Worm (Caenorhabditis elegans) whole organism, young adult: ENCODE measurements around the gene spp-20.

ENCODE experiments used
- ama-1 ChIP-seq, 3 experiments: fragments of 150-350 bp in 1 of 3; sonication (generic microtip) in 2 of 3; optimal IDR thresholded peaks; 2 replicates each; lab custom pipeline; 2014 to 2018; ENCODE audit warnings: missing biosample characterization in 2 of 3, missing genetic modification characterization in 2 of 3, missing genetic modification reagents in 2 of 3
- bed-2 ChIP-seq: fragments of 200-800 bp; sonication (Bioruptor generic); IDR thresholded peaks from 2 replicates; pipeline ENCODE4 v1.3.6; 2022; ENCODE audit warnings: missing genetic modification reagents, missing genetic modification characterization, missing compliant biosample characterization
- chd-7 ChIP-seq: sonication (generic microtip); optimal IDR thresholded peaks from 2 replicates; lab custom pipeline; 2016; ENCODE audit warnings: mild to moderate bottlenecking, missing genetic modification characterization, moderate library complexity, missing compliant biosample characterization
- dpl-1 ChIP-seq: fragments of 150-350 bp; optimal IDR thresholded peaks from 2 replicates; lab custom pipeline; 2014; ENCODE audit warnings: missing biosample characterization, missing genetic modification reagents, missing genetic modification characterization
- efl-1 ChIP-seq: fragments of 150-350 bp; optimal IDR thresholded peaks from 2 replicates; lab custom pipeline; 2014; ENCODE audit warnings: missing biosample characterization, missing genetic modification reagents, missing genetic modification characterization
- hlh-26 ChIP-seq: fragments of 200-800 bp; sonication (Bioruptor generic); conservative IDR thresholded peaks from 2 replicates; pipeline ENCODE4 v1.3.6; 2022; ENCODE audit warnings: missing genetic modification reagents, missing genetic modification characterization, missing compliant biosample characterization
- nhr-27 ChIP-seq: fragments of 200-800 bp; sonication (Bioruptor generic); optimal IDR thresholded peaks from 2 replicates; lab custom pipeline; 2018; ENCODE audit warnings: mild to moderate bottlenecking, missing genetic modification characterization, moderate library complexity, missing compliant biosample characterization

DNA sequence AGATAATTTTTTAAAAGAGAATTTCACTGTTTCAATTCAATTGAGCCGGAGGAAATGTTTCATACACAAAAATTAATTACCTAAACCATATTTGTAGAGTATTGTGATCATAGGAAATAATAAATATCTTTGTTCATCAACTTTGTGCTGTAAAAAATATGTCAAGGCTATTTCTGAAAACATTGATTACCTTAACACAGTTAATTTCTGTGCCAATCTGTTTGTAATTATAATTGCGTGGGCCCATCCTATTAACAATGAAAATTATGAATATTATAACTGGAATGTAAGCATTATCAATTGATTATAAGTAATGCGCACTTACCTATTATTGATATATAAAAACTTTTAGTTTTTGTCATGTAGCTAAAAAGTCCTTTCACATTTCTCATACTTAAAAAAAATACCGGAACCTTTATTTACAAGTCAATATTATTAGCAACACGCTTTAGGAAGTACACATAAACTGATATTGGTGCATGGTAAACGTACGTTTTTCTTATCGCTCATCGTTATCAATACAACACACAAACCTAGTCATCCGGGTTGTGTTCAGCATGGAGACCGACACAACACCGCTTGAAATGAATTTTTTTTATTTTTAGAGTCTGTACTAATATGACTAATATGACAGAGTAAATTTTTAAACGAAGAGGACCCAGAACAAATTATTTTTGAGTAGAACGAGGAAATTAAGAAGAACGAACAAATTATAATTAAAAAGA lies 17.6 kb upstream of the spp-20 start, which contains the start of gene fut-2:
- TF ChIP-seq hlh-26, result no peak
- no peak for TF ChIP-seq chd-7
- TF ChIP-seq nhr-27 (tag; lab: Kevin White, UChicago), result no peak
- no peak for TF ChIP-seq dpl-1 (GFP tag; lab: Kevin White, UChicago)
- no peak for TF ChIP-seq bed-2 (GFP tag; lab: Robert Waterston, UW)
- no peak for TF ChIP-seq ama-1 (optimal IDR thresholded peaks at IDR 0.05; lab: Kevin White, UChicago)
- no peak for TF ChIP-seq ama-1 (GFP tag; optimal IDR thresholded peaks at IDR 0.05; lab: Kevin White, UChicago)
- no peak for TF ChIP-seq efl-1
